Worm (Caenorhabditis elegans) whole organism, L4 larva: Measurements from ENCODE around the gene gly-12.
A peak's percentile ranks its signal among the peaks of the same experiment; 100 is the strongest.

Experiments used
- F26F4.8 ChIP-seq: fragments of 200-800 bp; sonication (Bioruptor generic); conservative IDR thresholded peaks from 2 replicates; pipeline ENCODE4 v1.3.6; 2022; ENCODE audit warnings: missing genetic modification characterization, missing compliant biosample characterization
- F49E8.2 ChIP-seq: sonication (generic microtip); optimal IDR thresholded peaks from 2 replicates; lab custom pipeline; 2016; ENCODE audit warnings: missing compliant biosample characterization, mild to moderate bottlenecking, missing genetic modification characterization, borderline replicate concordance
- T20F7.1 ChIP-seq: fragments of 200-800 bp; sonication (Bioruptor generic); optimal IDR thresholded peaks from 2 replicates; lab custom pipeline; 2018; ENCODE audit warnings: mild to moderate bottlenecking, missing genetic modification characterization, missing compliant biosample characterization
- Y105C5A.15 ChIP-seq: fragments of 200-800 bp; sonication (Bioruptor generic); IDR thresholded peaks from 2 replicates; pipeline ENCODE4 v1.3.6; 2022; ENCODE audit warnings: missing genetic modification characterization, missing compliant biosample characterization
- Y48G9A.11 ChIP-seq: fragments of 200-800 bp; sonication (Bioruptor generic); IDR thresholded peaks from 2 replicates; pipeline ENCODE4 v1.3.6; 2022; ENCODE audit warnings: missing genetic modification reagents, missing genetic modification characterization, missing compliant biosample characterization
- Y75B8A.6 ChIP-seq: fragments of 200-800 bp; sonication (Bioruptor generic); IDR thresholded peaks from 2 replicates; pipeline ENCODE4 v1.3.6; 2022; ENCODE audit warnings: missing genetic modification reagents, missing genetic modification characterization, missing compliant biosample characterization
- ZK337.2 ChIP-seq: fragments of 200-800 bp; sonication (Bioruptor generic); IDR thresholded peaks from 2 replicates; pipeline ENCODE4 v1.3.6; 2022; ENCODE audit warnings: missing genetic modification reagents, missing genetic modification characterization, missing compliant biosample characterization
- aha-1 ChIP-seq: fragments of 150-350 bp; peaks from one replicate; lab custom pipeline; 2014; ENCODE audit warnings: missing biosample characterization, missing genetic modification characterization
- arid-1 ChIP-seq: fragments of 200-800 bp; sonication (Bioruptor generic); conservative IDR thresholded peaks from 2 replicates; pipeline ENCODE4 v1.3.6; 2022; ENCODE audit warnings: missing genetic modification reagents, missing genetic modification characterization, missing compliant biosample characterization
- ceh-32 ChIP-seq: sonication (generic microtip); optimal IDR thresholded peaks from 2 replicates; lab custom pipeline; 2016; ENCODE audit warnings: mild to moderate bottlenecking, missing genetic modification characterization, missing compliant biosample characterization; ENCODE audit not compliant: poor library complexity
- ceh-62 ChIP-seq: sonication (generic microtip); optimal IDR thresholded peaks from 2 replicates; lab custom pipeline; 2017; ENCODE audit warnings: missing biosample characterization, missing genetic modification characterization
- ceh-82 ChIP-seq: sonication (generic microtip); optimal IDR thresholded peaks from 2 replicates; lab custom pipeline; 2017; ENCODE audit warnings: missing biosample characterization, missing genetic modification characterization
- daf-16 ChIP-seq, 3 experiments: sonication (generic microtip); optimal IDR thresholded peaks; 2 replicates each; lab custom pipeline; 2016 to 2017; ENCODE audit warnings: missing genetic modification characterization in 3 of 3, missing genetic modification reagents in 3 of 3, mild to moderate bottlenecking in 2 of 3, missing compliant biosample characterization in 2 of 3, missing biosample characterization in 1 of 3, moderate library complexity in 1 of 3
- daf-19 ChIP-seq: fragments of 200-800 bp; sonication (Bioruptor generic); conservative IDR thresholded peaks from 2 replicates; pipeline ENCODE4 v1.3.6; 2022; ENCODE audit warnings: missing genetic modification characterization, missing compliant biosample characterization
- dmd-6 ChIP-seq: fragments of 200-800 bp; sonication (Bioruptor generic); IDR thresholded peaks from 2 replicates; pipeline ENCODE4 v1.3.6; 2022; ENCODE audit warnings: missing genetic modification reagents, missing genetic modification characterization, missing compliant biosample characterization
- dmd-9 ChIP-seq: fragments of 200-800 bp; sonication (Bioruptor generic); IDR thresholded peaks from 2 replicates; pipeline ENCODE4 v1.3.6; 2022; ENCODE audit warnings: missing genetic modification reagents, missing genetic modification characterization, missing compliant biosample characterization
- egl-27 ChIP-seq: sonication (generic microtip); optimal IDR thresholded peaks from 3 replicates; lab custom pipeline; 2017; ENCODE audit warnings: missing biosample characterization, missing genetic modification reagents, missing genetic modification characterization
- egl-43 ChIP-seq: fragments of 200-800 bp; sonication (Bioruptor generic); IDR thresholded peaks from 2 replicates; pipeline ENCODE4 v1.3.6; 2022; ENCODE audit warnings: missing genetic modification reagents, missing genetic modification characterization, missing compliant biosample characterization
- hif-1 ChIP-seq, 2 experiments: sonication (generic microtip); optimal IDR thresholded peaks; 2 replicates each; lab custom pipeline; 2016 to 2017; ENCODE audit warnings: missing compliant biosample characterization in 2 of 2, missing genetic modification characterization in 2 of 2, missing genetic modification reagents in 2 of 2, missing genotype in 2 of 2, mild to moderate bottlenecking in 1 of 2
- hlh-30 ChIP-seq: sonication (generic microtip); optimal IDR thresholded peaks from 2 replicates; lab custom pipeline; 2017; ENCODE audit warnings: antibody characterized with exemption, mild to moderate bottlenecking, missing genetic modification characterization, missing compliant biosample characterization; ENCODE audit not compliant: insufficient read depth
- hmg-1.1 ChIP-seq: fragments of 200-800 bp; sonication (Bioruptor generic); IDR thresholded peaks from 2 replicates; pipeline ENCODE4 v1.3.6; 2022; ENCODE audit warnings: missing genetic modification reagents, missing genetic modification characterization, missing compliant biosample characterization
- jun-1 ChIP-seq: fragments of 150-350 bp; optimal IDR thresholded peaks from 2 replicates; lab custom pipeline; 2014; ENCODE audit warnings: missing biosample characterization, missing genetic modification reagents, missing genetic modification characterization
- lir-3 ChIP-seq: sonication (generic microtip); optimal IDR thresholded peaks from 2 replicates; lab custom pipeline; 2016; ENCODE audit warnings: mild to moderate bottlenecking, missing genetic modification characterization, missing compliant biosample characterization
- madf-5 ChIP-seq, 2 experiments: fragments of 200-800 bp; sonication (Bioruptor generic); IDR thresholded peaks; 2 replicates each; pipeline ENCODE4 v1.3.6; 2022; ENCODE audit warnings: missing compliant biosample characterization in 2 of 2, missing genetic modification characterization in 2 of 2
- madf-9 ChIP-seq: fragments of 200-800 bp; sonication (Bioruptor generic); conservative IDR thresholded peaks from 2 replicates; pipeline ENCODE4 v1.3.6; 2022; ENCODE audit warnings: missing genetic modification reagents, missing genetic modification characterization, missing compliant biosample characterization
- mdl-1 ChIP-seq, 2 experiments: fragments of 150-350 bp in 1 of 2; sonication (generic microtip) in 1 of 2; optimal IDR thresholded peaks; 2 replicates each; lab custom pipeline; 2014 to 2017; ENCODE audit warnings: missing biosample characterization in 2 of 2, missing genetic modification characterization in 2 of 2
- mep-1 ChIP-seq: fragments of 150-350 bp; sonication (generic microtip); optimal IDR thresholded peaks from 3 replicates; lab custom pipeline; 2014; ENCODE audit warnings: missing biosample characterization, missing genetic modification characterization
- mes-2 ChIP-seq: sonication (generic microtip); optimal IDR thresholded peaks from 2 replicates; lab custom pipeline; 2016; ENCODE audit warnings: missing genotype, mild to moderate bottlenecking, missing genetic modification characterization, missing compliant biosample characterization; ENCODE audit not compliant: poor library complexity, severe bottlenecking
- nhr-10 ChIP-seq: fragments of 150-350 bp; optimal IDR thresholded peaks from 2 replicates; lab custom pipeline; 2014; ENCODE audit warnings: missing biosample characterization, missing genetic modification characterization
- nhr-102 ChIP-seq: sonication (generic microtip); optimal IDR thresholded peaks from 2 replicates; lab custom pipeline; 2016; ENCODE audit warnings: mild to moderate bottlenecking, missing genetic modification characterization, moderate library complexity, missing compliant biosample characterization
- nhr-76 ChIP-seq: fragments of 150-350 bp; optimal IDR thresholded peaks from 2 replicates; lab custom pipeline; 2014; ENCODE audit warnings: missing biosample characterization, missing genetic modification characterization
- nhr-77 ChIP-seq: fragments of 150-350 bp; optimal IDR thresholded peaks from 2 replicates; lab custom pipeline; 2014; ENCODE audit warnings: missing biosample characterization, missing genetic modification characterization
- pha-4 ChIP-seq, 2 experiments: fragments of 150-350 bp in 1 of 2; fragments of 200-800 bp in 1 of 2; sonication (Bioruptor generic) in 1 of 2; IDR thresholded peaks in 1 of 2; optimal IDR thresholded peaks in 1 of 2; 2 replicates each; pipeline versions ENCODE4 v1.3.6 to Lab custom; 2014 to 2022; ENCODE audit warnings: missing genetic modification characterization in 2 of 2, missing genetic modification reagents in 2 of 2, missing biosample characterization in 1 of 2, missing compliant biosample characterization in 1 of 2
- skn-1 ChIP-seq: fragments of 150-350 bp; optimal IDR thresholded peaks from 2 replicates; lab custom pipeline; 2014; ENCODE audit warnings: missing biosample characterization, missing genetic modification characterization
- snpc-1.2 ChIP-seq: fragments of 200-800 bp; sonication (Bioruptor generic); IDR thresholded peaks from 2 replicates; pipeline ENCODE4 v1.3.6; 2022; ENCODE audit warnings: missing genetic modification reagents, missing genetic modification characterization, missing compliant biosample characterization
- snpc-4 ChIP-seq: fragments of 150-350 bp; optimal IDR thresholded peaks from 2 replicates; lab custom pipeline; 2014; ENCODE audit warnings: missing biosample characterization, missing genetic modification characterization
- spr-3 ChIP-seq: fragments of 200-800 bp; sonication (Bioruptor generic); optimal IDR thresholded peaks from 2 replicates; lab custom pipeline; 2018; ENCODE audit warnings: mild to moderate bottlenecking, missing genetic modification characterization, missing compliant biosample characterization
- vab-7 ChIP-seq: fragments of 200-800 bp; sonication (Bioruptor generic); IDR thresholded peaks from 2 replicates; pipeline ENCODE4 v1.3.6; 2022; ENCODE audit warnings: missing genetic modification reagents, missing genetic modification characterization, missing compliant biosample characterization
- zip-11 ChIP-seq: fragments of 200-800 bp; sonication (Bioruptor generic); IDR thresholded peaks from 2 replicates; pipeline ENCODE4 v1.3.6; 2022; ENCODE audit warnings: missing genetic modification characterization, missing compliant biosample characterization
- ztf-7 ChIP-seq: fragments of 150-350 bp; optimal IDR thresholded peaks from 2 replicates; lab custom pipeline; 2014; ENCODE audit warnings: missing biosample characterization, missing genetic modification characterization

gly-12 gene

ce11 chrX:7506533-7506932, 20.9 kb downstream of the gly-12 start, which contains the start of gene lgc-11:
Gene lgc-11, minus strand, starts transcription at chrX:7506633.
- TF ChIP-seq T20F7.1 (GFP tag; lab: Kevin White, UChicago) (no peak), Y48G9A.11 (GFP tag; lab: Robert Waterston, UW) (no peak), jun-1 (tag; lab: Kevin White, UChicago) (no peak), nhr-76 (tag; lab: Kevin White, UChicago) (no peak), snpc-4 (tag; lab: Kevin White, UChicago) (no peak), egl-27 (tag; lab: Kevin White, UChicago) (no peak), hif-1 (tag; optimal IDR thresholded peaks at IDR 0.05; lab: Kevin White, UChicago) (no peak), F26F4.8 (no peak)

- 0 out of 2 replicates have a peak, but pooled peaks have one; percentile 64 for TF ChIP-seq daf-19 (GFP tag; lab: Robert Waterston, UW)
- peak in 1 of 2 experiments; percentile 36 for TF ChIP-seq daf-16 (GFP tag; optimal IDR thresholded peaks at IDR 0.05; lab: Kevin White, UChicago)
- no peak for TF ChIP-seq daf-16 (tag; optimal IDR thresholded peaks at IDR 0.05; lab: Kevin White, UChicago)
- peak; percentile 55 for TF ChIP-seq aha-1 (tag; lab: Kevin White, UChicago)
- TF ChIP-seq ceh-82 (tag; lab: Kevin White, UChicago) = no peak
- TF ChIP-seq nhr-10 (tag; lab: Kevin White, UChicago) = no peak
- TF ChIP-seq ztf-7 (tag; lab: Kevin White, UChicago) = no peak
- TF ChIP-seq jun-1 (tag; lab: Kevin White, UChicago) = no peak
- 0 out of 2 replicates have a peak, but pooled peaks have one; percentile 27 for TF ChIP-seq zip-11 (GFP tag; lab: Robert Waterston, UW)
- TF ChIP-seq Y75B8A.6 = 0 out of 2 replicates have a peak, but pooled peaks have one; percentile 32
- TF ChIP-seq arid-1 (GFP tag; lab: Robert Waterston, UW) = peak; percentile 62; the same call in 1 of the 2 replicates
- no peak for TF ChIP-seq ZK337.2 (GFP tag; lab: Robert Waterston, UW)
- peak; percentile 42 for TF ChIP-seq mes-2 (tag; lab: Kevin White, UChicago)
- TF ChIP-seq vab-7 (GFP tag; lab: Robert Waterston, UW) = 0 out of 2 replicates have a peak, but pooled peaks have one; percentile 39
- TF ChIP-seq hmg-1.1 (GFP tag; lab: Robert Waterston, UW) = no peak
- no peak for TF ChIP-seq nhr-102 (tag; lab: Kevin White, UChicago)
- no peak for TF ChIP-seq egl-27 (tag; lab: Kevin White, UChicago)
- TF ChIP-seq madf-5 (GFP tag; IDR thresholded peaks at IDR 0.05; lab: Robert Waterston, UW) = no peak
- no peak for TF ChIP-seq skn-1
- TF ChIP-seq ceh-62 (tag; lab: Kevin White, UChicago) = no peak
- no peak for TF ChIP-seq ceh-32 (tag; lab: Kevin White, UChicago)
- no peak for TF ChIP-seq pha-4 (GFP tag; IDR thresholded peaks at IDR 0.05; lab: Robert Waterston, UW)
- TF ChIP-seq pha-4 (tag; optimal IDR thresholded peaks at IDR 0.05; lab: Kevin White, UChicago) = no peak
- peak; percentile 68 for TF ChIP-seq snpc-1.2 (GFP tag; lab: Robert Waterston, UW)
- TF ChIP-seq egl-43 (GFP tag; lab: Robert Waterston, UW) = 0 out of 2 replicates have a peak, but pooled peaks have one; percentile 51
- no peak for TF ChIP-seq lir-3 (tag; lab: Kevin White, UChicago)
- no peak for TF ChIP-seq mep-1
- peak; percentile 16 for TF ChIP-seq F49E8.2
- no peak for TF ChIP-seq dmd-9 (GFP tag; lab: Robert Waterston, UW)
- no peak for TF ChIP-seq nhr-77 (tag; lab: Kevin White, UChicago)
- TF ChIP-seq hif-1 (tag; optimal IDR thresholded peaks at IDR 0.05; lab: Kevin White, UChicago) = no peak
- TF ChIP-seq hlh-30 (tag; lab: Kevin White, UChicago) = no peak
- TF ChIP-seq spr-3 = no peak
- no peak for TF ChIP-seq dmd-6 (GFP tag; lab: Robert Waterston, UW)
- TF ChIP-seq mdl-1 (tag; optimal IDR thresholded peaks at IDR 0.05; lab: Kevin White, UChicago) = no peak
- TF ChIP-seq madf-9 (GFP tag; lab: Robert Waterston, UW) = no peak; the same call in 1 of the 2 replicates
- TF ChIP-seq Y48G9A.11 (GFP tag; lab: Robert Waterston, UW) = 0 out of 2 replicates have a peak, but pooled peaks have one; percentile 20
- 0 out of 2 replicates have a peak, but pooled peaks have one; percentile 59 for TF ChIP-seq Y105C5A.15
Observed at ce11 chrX:7507141-7507540, 21.5 kb downstream of the gly-12 start.
